Fruit fly (Drosophila melanogaster): ENCODE data around the gene CG4318.
A peak's percentile ranks its signal among the peaks of the same experiment; 100 is the strongest.

CG4318 gene

DNA sequence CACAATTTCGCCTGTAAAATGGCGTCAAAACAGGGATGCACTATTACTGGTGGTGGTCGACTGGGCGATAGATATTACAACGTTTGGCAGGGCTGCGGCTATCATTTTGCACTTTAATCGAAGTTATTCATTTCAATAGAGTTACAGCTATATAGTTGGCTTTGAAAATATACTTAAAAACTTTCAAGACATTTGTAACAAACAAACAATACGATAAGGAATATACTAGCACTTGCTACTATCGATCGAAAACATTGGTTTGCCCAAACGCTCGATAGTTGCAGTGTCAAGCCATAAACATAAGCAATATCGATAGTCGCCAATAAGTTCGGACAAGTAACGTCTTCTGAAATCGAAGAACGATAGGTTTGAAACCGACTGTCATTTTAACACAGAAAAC, 4.8 kb upstream of the CG4318 start, which contains the start of the genes Bap60 and CG12096 (continued):
- TF ChIP-seq psq (GFP tag; optimal IDR thresholded peaks at IDR 0.05) = peak; percentile 30
- TF ChIP-seq CG8281 (tag; optimal IDR thresholded peaks at IDR 0.05) = peak; percentile 39
- TF ChIP-seq CG12155 (GFP tag; optimal IDR thresholded peaks at IDR 0.05) = peak; percentile 73
- no peak for TF ChIP-seq CG4730 (GFP tag; IDR thresholded peaks at IDR 0.05)
- peak; percentile 81 to 82 for TF ChIP-seq dpn (GFP tag; optimal IDR thresholded peaks at IDR 0.05)
- TF ChIP-seq vfl (GFP tag; optimal IDR thresholded peaks at IDR 0.05) = peak; percentile 71
- peak; percentile 51 for TF ChIP-seq CG5180 (GFP tag; optimal IDR thresholded peaks at IDR 0.05)
- TF ChIP-seq Ada2b (GFP tag; IDR thresholded peaks at IDR 0.05) = peak; percentile 50; the same call in 1 of the 2 replicates
- peak; percentile 90 for TF ChIP-seq CHES-1-like (GFP tag; optimal IDR thresholded peaks at IDR 0.05)
- TF ChIP-seq chn (GFP tag; optimal IDR thresholded peaks at IDR 0.05) = peak; percentile 55
- no peak for TF ChIP-seq tio (GFP tag; optimal IDR thresholded peaks at IDR 0.05)
- TF ChIP-seq CG17802 (tag; optimal IDR thresholded peaks at IDR 0.05) = peak; percentile 12
- TF ChIP-seq CG11247 (GFP tag; IDR thresholded peaks at IDR 0.05) = peak; percentile 53; the same call in 1 of the 2 replicates
- 0 out of 3 replicates have a peak, but pooled peaks have one; percentile 45 for TF ChIP-seq CG11695 (GFP tag; IDR thresholded peaks at IDR 0.05)
- TF ChIP-seq vvl (GFP tag; IDR thresholded peaks at IDR 0.05) = peak; percentile 52; the same call in 1 of the 2 replicates
- peak; percentile 64 for TF ChIP-seq tin (GFP tag; optimal IDR thresholded peaks at IDR 0.05)
- peak; percentile 64 for TF ChIP-seq Fer2 (tag; optimal IDR thresholded peaks at IDR 0.05)
- peak; percentile 68 for TF ChIP-seq CG4617 (GFP tag; optimal IDR thresholded peaks at IDR 0.05; ENCODE audit: borderline replicate concordance)
- TF ChIP-seq CG12391 (tag; optimal IDR thresholded peaks at IDR 0.05) = peak; percentile 86
- TF ChIP-seq eve (GFP tag; optimal IDR thresholded peaks at IDR 0.05) = no peak
- TF ChIP-seq dysf (GFP tag; IDR thresholded peaks at IDR 0.05) = peak; percentile 75; the same call in 2 of the 3 replicates
- TF ChIP-seq Hmx (GFP tag; optimal IDR thresholded peaks at IDR 0.05) = no peak
- TF ChIP-seq Dref (GFP tag; IDR thresholded peaks at IDR 0.05) = peak; percentile 66
- TF ChIP-seq BEAF-32 (GFP tag; optimal IDR thresholded peaks at IDR 0.05) = peak; percentile 97
- no peak for TF ChIP-seq yki (optimal IDR thresholded peaks at IDR 0.05)
- TF ChIP-seq CG4404 (GFP tag; IDR thresholded peaks at IDR 0.05) = peak; percentile 67
- 0 out of 2 replicates have a peak, but pooled peaks have one; percentile 28 for TF ChIP-seq ham (GFP tag; IDR thresholded peaks at IDR 0.05)
- TF ChIP-seq CG10147 (GFP tag; optimal IDR thresholded peaks at IDR 0.05) = peak; percentile 79
- TF ChIP-seq Ravus (GFP tag; IDR thresholded peaks at IDR 0.05) = no peak
- TF ChIP-seq CG32767 (GFP tag; IDR thresholded peaks at IDR 0.05) = no peak
- no peak for TF ChIP-seq tap (tag; optimal IDR thresholded peaks at IDR 0.05)
- peak; percentile 66; the same call in 1 of the 2 replicates for TF ChIP-seq sob (GFP tag; IDR thresholded peaks at IDR 0.05)
- TF ChIP-seq CG15601 (tag; optimal IDR thresholded peaks at IDR 0.05) = peak; percentile 76
- TF ChIP-seq CG31388 (GFP tag; optimal IDR thresholded peaks at IDR 0.05) = no peak
- no peak for TF ChIP-seq CG2678 (tag; optimal IDR thresholded peaks at IDR 0.05)
- peak; percentile 62 to 65 for TF ChIP-seq chif (GFP tag; optimal IDR thresholded peaks at IDR 0.05)
- TF ChIP-seq CG43689 (GFP tag; IDR thresholded peaks at IDR 0.05) = no peak
- no peak for TF ChIP-seq CG18599 (GFP tag; optimal IDR thresholded peaks at IDR 0.05)
- TF ChIP-seq eyg (GFP tag; optimal IDR thresholded peaks at IDR 0.05) = peak; percentile 66
- TF ChIP-seq dmrt99B (tag; optimal IDR thresholded peaks at IDR 0.05) = peak; percentile 67
- TF ChIP-seq wor (GFP tag; IDR thresholded peaks at IDR 0.05) = no peak
- TF ChIP-seq klu (GFP tag; IDR thresholded peaks at IDR 0.05) = peak; percentile 54; the same call in 1 of the 2 replicates
- no peak for TF ChIP-seq NC2α (GFP tag; optimal IDR thresholded peaks at IDR 0.05)
- TF ChIP-seq lab (GFP tag; optimal IDR thresholded peaks at IDR 0.05) = no peak
- peak; percentile 67 for TF ChIP-seq CG18619 (GFP tag; optimal IDR thresholded peaks at IDR 0.05)
- TF ChIP-seq croc (GFP tag; conservative IDR thresholded peaks at IDR 0.05) = peak; percentile 45; the same call in 2 of the 3 replicates
- TF ChIP-seq CG12219 (GFP tag; optimal IDR thresholded peaks at IDR 0.05) = peak; percentile 35
- peak; percentile 72 for TF ChIP-seq Dad (GFP tag; optimal IDR thresholded peaks at IDR 0.05)
- TF ChIP-seq btn (GFP tag; optimal IDR thresholded peaks at IDR 0.05) = peak; percentile 34
- peak; percentile 74 for TF ChIP-seq B-H2 (GFP tag; optimal IDR thresholded peaks at IDR 0.05)
- TF ChIP-seq CG12299 (tag; optimal IDR thresholded peaks at IDR 0.05) = peak; percentile 50
